Worm (Caenorhabditis elegans) whole organism, L2 larva: Measurements from ENCODE around the gene ada-2.

Experiments
- F13H6.1 ChIP-seq: sonication (generic microtip); optimal IDR thresholded peaks from 2 replicates; lab custom pipeline; 2016; ENCODE audit warnings: missing genetic modification characterization, missing compliant biosample characterization
- Y55F3AM.14 ChIP-seq: fragments of 200-800 bp; sonication (Bioruptor generic); optimal IDR thresholded peaks from 2 replicates; lab custom pipeline; 2018; ENCODE audit warnings: mild to moderate bottlenecking, missing genetic modification characterization, missing compliant biosample characterization
- ZK546.5 ChIP-seq: sonication (generic microtip); optimal IDR thresholded peaks from 2 replicates; lab custom pipeline; 2017; ENCODE audit warnings: missing biosample characterization, missing genetic modification characterization
- alr-1 ChIP-seq: fragments of 150-350 bp; optimal IDR thresholded peaks from 2 replicates; lab custom pipeline; 2014; ENCODE audit warnings: missing biosample characterization, missing genetic modification characterization
- aly-2 ChIP-seq: fragments of 150-350 bp; optimal IDR thresholded peaks from 2 replicates; lab custom pipeline; 2014; ENCODE audit warnings: missing biosample characterization, missing genetic modification characterization
- ama-1 ChIP-seq: fragments of 150-350 bp; optimal IDR thresholded peaks from 2 replicates; lab custom pipeline; 2018; ENCODE audit warnings: inconsistent platforms
- ceh-16 ChIP-seq: fragments of 150-350 bp; optimal IDR thresholded peaks from 2 replicates; lab custom pipeline; 2014; ENCODE audit warnings: missing biosample characterization, missing genetic modification characterization
- ceh-82 ChIP-seq: fragments of 150-350 bp; optimal IDR thresholded peaks from 2 replicates; lab custom pipeline; 2014; ENCODE audit warnings: missing biosample characterization, missing genetic modification characterization
- dmd-4 ChIP-seq: sonication (generic microtip); optimal IDR thresholded peaks from 2 replicates; lab custom pipeline; 2017; ENCODE audit warnings: missing biosample characterization, missing genetic modification characterization
- egl-27 ChIP-seq: sonication (generic microtip); optimal IDR thresholded peaks from 3 replicates; lab custom pipeline; 2017; ENCODE audit warnings: missing biosample characterization, missing genetic modification reagents, missing genetic modification characterization
- elt-1 ChIP-seq: fragments of 150-350 bp; optimal IDR thresholded peaks from 2 replicates; lab custom pipeline; 2014; ENCODE audit warnings: missing biosample characterization, missing genetic modification characterization
- elt-3 ChIP-seq: sonication (generic microtip); optimal IDR thresholded peaks from 2 replicates; lab custom pipeline; 2017; ENCODE audit warnings: missing biosample characterization, missing genetic modification characterization
- fos-1 ChIP-seq: fragments of 150-350 bp; optimal IDR thresholded peaks from 2 replicates; lab custom pipeline; 2014; ENCODE audit warnings: missing biosample characterization, missing genetic modification characterization
- gmeb-1 ChIP-seq: fragments of 150-350 bp; optimal IDR thresholded peaks from 2 replicates; lab custom pipeline; 2014; ENCODE audit warnings: missing biosample characterization, missing genetic modification characterization
- lin-11 ChIP-seq: fragments of 150-350 bp; sonication (generic microtip); optimal IDR thresholded peaks from 2 replicates; lab custom pipeline; 2014; ENCODE audit warnings: missing biosample characterization, missing genetic modification characterization, inconsistent platforms, mixed read lengths
- lsy-2 ChIP-seq, 2 experiments: fragments of 150-350 bp in 1 of 2; sonication (generic microtip) in 1 of 2; optimal IDR thresholded peaks; 2 replicates each; lab custom pipeline; 2014 to 2017; ENCODE audit warnings: missing biosample characterization in 2 of 2, missing genetic modification characterization in 2 of 2
- mbf-1 ChIP-seq: sonication (generic microtip); optimal IDR thresholded peaks from 2 replicates; lab custom pipeline; 2017; ENCODE audit warnings: missing biosample characterization, missing genetic modification characterization
- mdl-1 ChIP-seq, 2 experiments: fragments of 150-350 bp in 1 of 2; sonication (generic microtip) in 1 of 2; optimal IDR thresholded peaks; 2 replicates each; lab custom pipeline; 2017; ENCODE audit warnings: missing biosample characterization in 2 of 2, missing genetic modification characterization in 2 of 2
- nhr-11 ChIP-seq: fragments of 150-350 bp; optimal IDR thresholded peaks from 2 replicates; lab custom pipeline; 2014; ENCODE audit warnings: missing biosample characterization, missing genetic modification characterization
- nhr-12 ChIP-seq: fragments of 150-350 bp; optimal IDR thresholded peaks from 2 replicates; lab custom pipeline; 2014; ENCODE audit warnings: missing biosample characterization, missing genetic modification characterization
- nhr-237 ChIP-seq: fragments of 150-350 bp; optimal IDR thresholded peaks from 2 replicates; lab custom pipeline; 2014; ENCODE audit warnings: missing biosample characterization, missing genetic modification characterization
- nhr-6 ChIP-seq: fragments of 150-350 bp; optimal IDR thresholded peaks from 2 replicates; lab custom pipeline; 2014; ENCODE audit warnings: missing biosample characterization, missing genetic modification characterization
- sem-4 ChIP-seq: fragments of 150-350 bp; optimal IDR thresholded peaks from 2 replicates; lab custom pipeline; 2014; ENCODE audit warnings: missing biosample characterization, missing genetic modification reagents, missing genetic modification characterization
- skn-1 ChIP-seq: sonication (generic microtip); optimal IDR thresholded peaks from 2 replicates; lab custom pipeline; 2017; ENCODE audit warnings: missing biosample characterization, missing genetic modification characterization
- sma-3 ChIP-seq: sonication (generic microtip); optimal IDR thresholded peaks from 2 replicates; lab custom pipeline; 2016; ENCODE audit warnings: missing genetic modification reagents, missing genetic modification characterization, missing compliant biosample characterization
- snpc-4 ChIP-seq: fragments of 150-350 bp; optimal IDR thresholded peaks from 2 replicates; lab custom pipeline; 2014; ENCODE audit warnings: missing biosample characterization, missing genetic modification characterization
- unc-39 ChIP-seq: fragments of 150-350 bp; optimal IDR thresholded peaks from 2 replicates; lab custom pipeline; 2014; ENCODE audit warnings: missing biosample characterization, missing genetic modification characterization
- unc-55 ChIP-seq: fragments of 150-350 bp; sonication (generic microtip); optimal IDR thresholded peaks from 3 replicates; lab custom pipeline; 2014; ENCODE audit warnings: missing biosample characterization, missing genetic modification reagents, missing genetic modification characterization
- ztf-1 ChIP-seq: fragments of 200-800 bp; sonication (Bioruptor generic); conservative IDR thresholded peaks from 2 replicates; pipeline ENCODE4 v1.3.6; 2022; ENCODE audit warnings: missing genetic modification characterization, missing compliant biosample characterization
- ztf-11 ChIP-seq: sonication (generic microtip); optimal IDR thresholded peaks from 2 replicates; lab custom pipeline; 2017; ENCODE audit warnings: missing biosample characterization, missing genetic modification characterization

Gene ada-2

DNA sequence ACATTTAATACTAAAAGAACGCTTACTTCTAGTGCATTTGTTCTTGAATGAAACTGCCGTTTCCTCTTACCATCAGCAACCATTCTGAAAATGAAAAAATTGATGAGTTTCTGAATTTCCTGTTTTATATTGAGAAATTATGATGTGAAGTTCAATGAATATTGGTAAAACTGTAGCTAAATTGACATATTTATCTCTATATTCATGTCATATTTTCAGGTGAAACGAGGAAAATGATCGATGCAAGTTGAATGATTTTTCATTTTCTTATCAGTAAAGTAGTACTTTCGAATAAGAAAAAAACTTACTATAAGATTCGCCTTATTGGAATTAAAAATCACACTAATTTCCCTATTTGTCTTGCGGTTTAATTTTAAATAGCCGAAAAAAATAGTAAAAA lies 41.9 kb upstream of the ada-2 start, which contains the start of gene E04F6.15:
TSS of gene E04F6.15 (minus strand) at position 101 of the 400 bp plus-strand sequence.
- TF ChIP-seq alr-1 (tag; lab: Kevin White, UChicago): no peak
- no peak for TF ChIP-seq elt-1 (tag; lab: Kevin White, UChicago)

DNA sequence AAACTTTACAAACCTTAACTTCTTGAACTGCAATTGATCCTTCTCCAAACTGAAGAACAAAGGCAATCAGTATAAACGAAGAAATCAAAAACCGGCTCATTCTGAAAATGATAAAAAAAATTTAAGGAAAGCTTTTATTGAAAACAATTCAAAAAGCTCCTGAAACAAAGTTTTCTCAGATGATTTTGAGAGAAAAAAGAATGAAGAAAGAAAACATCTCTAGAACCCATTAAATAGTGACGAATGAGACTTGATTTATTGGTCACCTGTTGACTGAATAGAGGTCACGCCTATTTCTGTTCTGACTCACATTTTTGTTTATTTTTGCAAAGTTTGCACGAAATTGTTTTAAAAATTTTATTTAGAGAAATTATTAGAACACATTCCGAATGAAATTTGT lies 40.8 kb upstream of the ada-2 start, which contains the start of gene E04F6.8:
TSS of gene E04F6.8 (minus strand) at position 101 of the 400 bp plus-strand sequence.
- TF ChIP-seq lsy-2 (tag; optimal IDR thresholded peaks at IDR 0.05; lab: Kevin White, UChicago) (peak in 1 of 2 experiments; percentile 36), dmd-4 (no peak)

- TF ChIP-seq lin-11 (tag; lab: Kevin White, UChicago): no peak
- no peak for TF ChIP-seq Y55F3AM.14
- no peak for TF ChIP-seq mdl-1 (tag; optimal IDR thresholded peaks at IDR 0.05; lab: Kevin White, UChicago)
- TF ChIP-seq nhr-6: no peak
- no peak for TF ChIP-seq ztf-1 (GFP tag; lab: Robert Waterston, UW)
- TF ChIP-seq unc-55: no peak
- TF ChIP-seq unc-39 (tag; lab: Kevin White, UChicago): no peak
- no peak for TF ChIP-seq fos-1 (tag; lab: Kevin White, UChicago)
- TF ChIP-seq aly-2 (tag; lab: Kevin White, UChicago): no peak
- TF ChIP-seq elt-1 (tag; lab: Kevin White, UChicago): no peak
- TF ChIP-seq F13H6.1: no peak
- no peak for TF ChIP-seq mbf-1 (tag; lab: Kevin White, UChicago)
Measured at ce11 chrII:7212059-7212458, 40.0 kb upstream of the ada-2 start, which contains the start of gene E04F6.9. Gene E04F6.9 (minus strand): TSS chrII:7212159.

- TF ChIP-seq nhr-237 (tag; lab: Kevin White, UChicago) (no peak), skn-1 (tag; lab: Kevin White, UChicago) (no peak), ZK546.5 (tag; lab: Kevin White, UChicago) (no peak), fos-1 (tag; lab: Kevin White, UChicago) (no peak), sma-3 (GFP tag; lab: Kevin White, UChicago) (no peak), nhr-6 (no peak), ceh-16 (tag; lab: Kevin White, UChicago) (no peak), lsy-2 (tag; optimal IDR thresholded peaks at IDR 0.05; lab: Kevin White, UChicago) (no peak)
- TF ChIP-seq, all 48 proteins: peak for 0
Measured at ce11 chrII:7217047-7217446, 35.0 kb upstream of the ada-2 start, which contains the start of gene E04F6.10. Gene E04F6.10 (minus strand): TSS chrII:7217147.

- TF ChIP-seq nhr-11 (no peak), nhr-12 (no peak), mdl-1 (tag; optimal IDR thresholded peaks at IDR 0.05; lab: Kevin White, UChicago) (no peak), lsy-2 (tag; optimal IDR thresholded peaks at IDR 0.05; lab: Kevin White, UChicago) (no peak), sem-4 (tag; lab: Kevin White, UChicago) (no peak), egl-27 (tag; lab: Kevin White, UChicago) (no peak), elt-3 (tag; lab: Kevin White, UChicago) (no peak), ceh-82 (tag; lab: Kevin White, UChicago) (no peak), ama-1 (lab: Kevin White, UChicago) (no peak), gmeb-1 (tag; lab: Kevin White, UChicago) (no peak), F13H6.1 (no peak)
Measured at ce11 chrII:7224074-7224473, 28.0 kb upstream of the ada-2 start.

- TF ChIP-seq ztf-11 (no peak), elt-1 (tag; lab: Kevin White, UChicago) (no peak), snpc-4 (tag; lab: Kevin White, UChicago) (no peak), Y55F3AM.14 (no peak), egl-27 (tag; lab: Kevin White, UChicago) (no peak), lin-11 (tag; lab: Kevin White, UChicago) (no peak), ceh-16 (tag; lab: Kevin White, UChicago) (no peak), ama-1 (lab: Kevin White, UChicago) (no peak), dmd-4 (no peak), nhr-12 (no peak)
Measured at ce11 chrII:7225864-7226522, 26.1 kb upstream of the ada-2 start, which contains the start of gene clh-3. Gene clh-3 (minus strand): TSS chrII:7225914.
